Fruit fly (Drosophila melanogaster): ENCODE results near the gene CIAPIN1.

Gene CIAPIN1

dm6 chr2L:15060580-15061005, 21.9 kb upstream of the CIAPIN1 start, which contains the start of gene TfIIS (continued):
- TF ChIP-seq CG9797 (GFP tag; optimal IDR thresholded peaks at IDR 0.05) (peak; percentile 97), MESR4 (GFP tag; optimal IDR thresholded peaks at IDR 0.05) (peak; percentile 87), Nf-YA (GFP tag; IDR thresholded peaks at IDR 0.05) (no peak), Hand (GFP tag; optimal IDR thresholded peaks at IDR 0.05) (no peak), Vsx1 (GFP tag; optimal IDR thresholded peaks at IDR 0.05) (peak; percentile 84), row (GFP tag; IDR thresholded peaks at IDR 0.05) (peak; percentile 51), CG2120 (GFP tag; optimal IDR thresholded peaks at IDR 0.05) (peak; percentile 37), CkIIα-i1 (GFP tag; IDR thresholded peaks at IDR 0.05) (no peak), CG33213 (GFP tag; optimal IDR thresholded peaks at IDR 0.05) (peak; percentile 84), CG12155 (GFP tag; optimal IDR thresholded peaks at IDR 0.05) (peak; percentile 69), CG9437 (GFP tag; optimal IDR thresholded peaks at IDR 0.05) (no peak), CHES-1-like (GFP tag; optimal IDR thresholded peaks at IDR 0.05) (peak; percentile 51), caup (GFP tag; optimal IDR thresholded peaks at IDR 0.05; ENCODE audit: severe bottlenecking) (no peak), Dip3 (GFP tag; optimal IDR thresholded peaks at IDR 0.05) (no peak), wdn (GFP tag; IDR thresholded peaks at IDR 0.05) (no peak), CG17802 (tag; optimal IDR thresholded peaks at IDR 0.05) (peak; percentile 56), CG1603 (tag; optimal IDR thresholded peaks at IDR 0.05) (peak; percentile 88), CG15514 (GFP tag; optimal IDR thresholded peaks at IDR 0.05) (peak; percentile 61), CG31441 (GFP tag; IDR thresholded peaks at IDR 0.05) (no peak), CG18011 (GFP tag; optimal IDR thresholded peaks at IDR 0.05) (no peak), CG7987 (GFP tag; optimal IDR thresholded peaks at IDR 0.05) (no peak), CG3163 (GFP tag; optimal IDR thresholded peaks at IDR 0.05) (peak; percentile 24), YL-1 (GFP tag; optimal IDR thresholded peaks at IDR 0.05) (peak; percentile 50), sug (tag; optimal IDR thresholded peaks at IDR 0.05) (peak; percentile 40), knrl (GFP tag; IDR thresholded peaks at IDR 0.05; ENCODE audit: partially characterized antibody) (peak; percentile 61; the same call in 2 of the 3 replicates), CG15269 (tag; optimal IDR thresholded peaks at IDR 0.05) (no peak), CG32532 (GFP tag; IDR thresholded peaks at IDR 0.05) (peak; percentile 18; the same call in 1 of the 2 replicates), CG4730 (GFP tag; IDR thresholded peaks at IDR 0.05) (no peak), MBD-R2 (GFP tag; IDR thresholded peaks at IDR 0.05) (peak; percentile 74), Drgx (GFP tag; IDR thresholded peaks at IDR 0.05) (0 out of 2 replicates have a peak, but pooled peaks have one; percentile 30), Dp (GFP tag; optimal IDR thresholded peaks at IDR 0.05) (peak; percentile 74), dimm (GFP tag; IDR thresholded peaks at IDR 0.05) (no peak), Lim3 (GFP tag; IDR thresholded peaks at IDR 0.05) (no peak), Fer1 (GFP tag; optimal IDR thresholded peaks at IDR 0.05) (no peak), sim (GFP tag; IDR thresholded peaks at IDR 0.05) (0 out of 2 replicates have a peak, but pooled peaks have one; percentile 28), CG6689 (GFP tag; IDR thresholded peaks at IDR 0.05) (no peak), kni (GFP tag; optimal IDR thresholded peaks at IDR 0.05) (no peak), vvl (GFP tag; IDR thresholded peaks at IDR 0.05) (peak; percentile 58), abd-A (tag; optimal IDR thresholded peaks at IDR 0.05) (peak; percentile 73), fd3F (GFP tag; optimal IDR thresholded peaks at IDR 0.05) (no peak), Abd-B (GFP tag; optimal IDR thresholded peaks at IDR 0.05) (peak; percentile 80), sd (tag; optimal IDR thresholded peaks at IDR 0.05) (peak; percentile 31), CG11247 (GFP tag; IDR thresholded peaks at IDR 0.05) (no peak), tup (GFP tag; optimal IDR thresholded peaks at IDR 0.05) (no peak), CG2712 (tag; optimal IDR thresholded peaks at IDR 0.05) (peak; percentile 21), E2f1 (GFP tag; IDR thresholded peaks at IDR 0.05) (no peak; the same call in 1 of the 2 replicates), CG15601 (tag; optimal IDR thresholded peaks at IDR 0.05) (peak; percentile 76), CG4617 (GFP tag; optimal IDR thresholded peaks at IDR 0.05; ENCODE audit: borderline replicate concordance) (peak; percentile 70), bigmax (GFP tag; optimal IDR thresholded peaks at IDR 0.05) (peak; percentile 53), CG12659 (GFP tag; optimal IDR thresholded peaks at IDR 0.05) (peak; percentile 76)
